Fruit fly (Drosophila melanogaster) whole organism, prepupa: ENCODE data around the gene Pfrx.

Experiments used
- CG10669 ChIP-seq: fragments of 200-800 bp; sonication (Bioruptor generic); optimal IDR thresholded peaks from 3 replicates; lab custom pipeline; 2018; ENCODE audit warnings: missing biosample characterization, mild to moderate bottlenecking, missing genetic modification characterization, moderate library complexity
- CG11762 ChIP-seq: fragments of 200-800 bp; sonication (Bioruptor generic); optimal IDR thresholded peaks from 3 replicates; lab custom pipeline; 2016; ENCODE audit warnings: missing biosample characterization, missing genetic modification characterization; ENCODE audit not compliant: insufficient read depth
- CG1621 ChIP-seq: fragments of 200-800 bp; sonication (Bioruptor generic); optimal IDR thresholded peaks from 3 replicates; lab custom pipeline; 2018; ENCODE audit warnings: missing biosample characterization, mild to moderate bottlenecking, missing genetic modification characterization
- CG16779 ChIP-seq: fragments of 200-800 bp; sonication (Bioruptor generic); optimal IDR thresholded peaks from 3 replicates; lab custom pipeline; 2017; ENCODE audit warnings: missing biosample characterization, mild to moderate bottlenecking, missing genetic modification characterization
- CG3032 ChIP-seq: fragments of 200-800 bp; optimal IDR thresholded peaks from 2 replicates; lab custom pipeline; 2019; ENCODE audit warnings: missing biosample characterization, mild to moderate bottlenecking, missing genetic modification characterization, moderate library complexity
- CG32006 ChIP-seq: fragments of 200-800 bp; sonication (Bioruptor generic); optimal IDR thresholded peaks from 3 replicates; lab custom pipeline; 2017; ENCODE audit warnings: missing biosample characterization, mild to moderate bottlenecking, missing genetic modification characterization
- CG34406 ChIP-seq: fragments of 200-800 bp; sonication (Bioruptor generic); optimal IDR thresholded peaks from 3 replicates; lab custom pipeline; 2016; ENCODE audit warnings: missing biosample characterization, missing genetic modification characterization
- CG4318 ChIP-seq: fragments of 200-800 bp; sonication (Bioruptor generic); optimal IDR thresholded peaks from 3 replicates; lab custom pipeline; 2017; ENCODE audit warnings: missing biosample characterization, mild to moderate bottlenecking, missing genetic modification characterization
- CG6808 ChIP-seq: fragments of 200-800 bp; sonication (Bioruptor generic); optimal IDR thresholded peaks from 3 replicates; lab custom pipeline; 2017; ENCODE audit warnings: missing biosample characterization, missing genetic modification characterization, mild to moderate bottlenecking, moderate library complexity, missing genetic modification reagents
- CG7368 ChIP-seq: fragments of 200-800 bp; sonication (Bioruptor generic); optimal IDR thresholded peaks from 3 replicates; lab custom pipeline; 2016; ENCODE audit warnings: missing biosample characterization, missing genetic modification characterization
- CG8119 ChIP-seq: fragments of 200-800 bp; sonication (Bioruptor generic); IDR thresholded peaks from 3 replicates; pipeline ENCODE4 v1.3.6; 2022; ENCODE audit warnings: missing biosample characterization, missing genetic modification characterization
- CG8319 ChIP-seq: fragments of 200-800 bp; sonication (Bioruptor generic); optimal IDR thresholded peaks from 3 replicates; lab custom pipeline; 2016; ENCODE audit warnings: missing biosample characterization, missing genetic modification characterization
- CG8632 ChIP-seq: fragments of 200-800 bp; sonication (Bioruptor generic); optimal IDR thresholded peaks from 3 replicates; lab custom pipeline; 2016; ENCODE audit warnings: missing biosample characterization, missing genetic modification characterization
- Ets21C ChIP-seq: fragments of 200-800 bp; sonication (Bioruptor generic); optimal IDR thresholded peaks from 3 replicates; lab custom pipeline; 2016; ENCODE audit warnings: missing biosample characterization, missing genetic modification characterization
- Hr39 ChIP-seq: fragments of 200-800 bp; sonication (Bioruptor generic); optimal IDR thresholded peaks from 2 replicates; lab custom pipeline; 2016; ENCODE audit warnings: missing biosample characterization, missing genetic modification characterization
- Lpt ChIP-seq: fragments of 200-800 bp; sonication (Bioruptor generic); optimal IDR thresholded peaks from 3 replicates; lab custom pipeline; 2016; ENCODE audit warnings: missing biosample characterization, missing genetic modification characterization
- Sox102F ChIP-seq: fragments of 200-800 bp; sonication (Bioruptor generic); optimal IDR thresholded peaks from 2 replicates; lab custom pipeline; 2016; ENCODE audit warnings: missing biosample characterization, mild to moderate bottlenecking, missing genetic modification characterization
- Sox14 ChIP-seq: fragments of 200-800 bp; sonication (Bioruptor generic); optimal IDR thresholded peaks from 3 replicates; lab custom pipeline; 2016; ENCODE audit warnings: missing biosample characterization, missing genetic modification characterization
- Sox15 ChIP-seq: fragments of 200-800 bp; sonication (Bioruptor generic); optimal IDR thresholded peaks from 3 replicates; lab custom pipeline; 2016; ENCODE audit warnings: missing biosample characterization, missing genetic modification characterization
- dsx ChIP-seq: fragments of 200-800 bp; optimal IDR thresholded peaks from 3 replicates; lab custom pipeline; 2019; ENCODE audit warnings: missing biosample characterization, mild to moderate bottlenecking, missing genetic modification characterization, moderate library complexity; ENCODE audit not compliant: poor library complexity, severe bottlenecking
- eg ChIP-seq: fragments of 200-800 bp; sonication (Bioruptor generic); IDR thresholded peaks from 3 replicates; pipeline ENCODE4 v1.3.6; 2022; ENCODE audit warnings: missing biosample characterization, missing genetic modification characterization
- fd85E ChIP-seq: fragments of 200-800 bp; sonication (Bioruptor generic); optimal IDR thresholded peaks from 3 replicates; lab custom pipeline; 2016; ENCODE audit warnings: missing biosample characterization, missing genetic modification characterization
- fkh ChIP-seq: fragments of 200-800 bp; sonication (Bioruptor generic); optimal IDR thresholded peaks from 3 replicates; lab custom pipeline; 2017; ENCODE audit warnings: missing biosample characterization, mild to moderate bottlenecking, missing genetic modification characterization, moderate library complexity
- net ChIP-seq: fragments of 200-800 bp; sonication (Bioruptor generic); optimal IDR thresholded peaks from 3 replicates; lab custom pipeline; 2016; ENCODE audit warnings: missing biosample characterization, missing genetic modification characterization
- salr ChIP-seq, 2 experiments: fragments of 200-800 bp; sonication (Bioruptor generic); optimal IDR thresholded peaks; 3 replicates each; lab custom pipeline; 2016 to 2018; ENCODE audit warnings: missing biosample characterization in 2 of 2, missing genetic modification characterization in 2 of 2, mild to moderate bottlenecking in 1 of 2
- ss ChIP-seq, 2 experiments: fragments of 200-800 bp; sonication (Bioruptor generic); optimal IDR thresholded peaks; 2 replicates in 1 of 2; 3 replicates in 1 of 2; lab custom pipeline; 2017 to 2018; ENCODE audit warnings: mild to moderate bottlenecking in 2 of 2, missing biosample characterization in 2 of 2, missing genetic modification characterization in 2 of 2, moderate library complexity in 1 of 2
- svp ChIP-seq: fragments of 200-800 bp; sonication (Bioruptor generic); peaks from one replicate; lab custom pipeline; 2016; ENCODE audit warnings: missing biosample characterization, missing genetic modification characterization
- vri ChIP-seq: fragments of 200-800 bp; sonication (Bioruptor generic); optimal IDR thresholded peaks from 3 replicates; lab custom pipeline; 2016; ENCODE audit warnings: missing biosample characterization, mild to moderate bottlenecking, missing genetic modification characterization

Pfrx gene

DNA sequence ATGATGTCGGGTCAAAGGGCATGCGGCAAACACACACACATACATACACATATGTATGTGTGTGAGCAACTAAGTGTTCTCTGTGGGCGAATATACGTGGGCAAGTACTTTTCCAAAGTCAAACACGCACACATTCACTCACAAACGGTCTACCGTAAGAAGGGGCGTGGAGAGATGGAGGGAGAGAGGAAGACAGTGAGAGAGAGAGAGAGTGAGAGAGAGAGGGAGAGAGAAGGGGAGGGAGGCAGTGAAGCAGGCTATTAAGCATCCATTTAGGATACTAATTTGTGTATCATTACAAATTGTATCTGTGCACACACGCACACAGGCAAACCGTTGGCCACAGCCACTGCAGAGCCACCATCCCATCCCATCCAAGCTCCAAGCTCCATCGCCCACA lies 53.1 kb downstream of the Pfrx start:
- TF ChIP-seq svp (GFP tag; lab: Kevin White, UChicago): no peak
- TF ChIP-seq dsx (GFP tag; lab: Kevin White, UChicago): no peak
- no peak for TF ChIP-seq CG7368 (GFP tag; lab: Kevin White, UChicago)
- TF ChIP-seq eg (GFP tag; lab: Robert Waterston, UW): no peak
- no peak for TF ChIP-seq Sox102F (GFP tag; lab: Kevin White, UChicago)
- TF ChIP-seq Sox15 (GFP tag; lab: Kevin White, UChicago): no peak
- TF ChIP-seq Hr39 (GFP tag; lab: Kevin White, UChicago): no peak
- TF ChIP-seq ss (GFP tag; optimal IDR thresholded peaks at IDR 0.05; lab: Kevin White, UChicago): no peak
- TF ChIP-seq CG1621: no peak
- no peak for TF ChIP-seq Sox14
- no peak for TF ChIP-seq Lpt (GFP tag; lab: Kevin White, UChicago)
- no peak for TF ChIP-seq CG8632 (GFP tag; lab: Kevin White, UChicago)
- TF ChIP-seq, all 60 proteins: peak for 0

DNA sequence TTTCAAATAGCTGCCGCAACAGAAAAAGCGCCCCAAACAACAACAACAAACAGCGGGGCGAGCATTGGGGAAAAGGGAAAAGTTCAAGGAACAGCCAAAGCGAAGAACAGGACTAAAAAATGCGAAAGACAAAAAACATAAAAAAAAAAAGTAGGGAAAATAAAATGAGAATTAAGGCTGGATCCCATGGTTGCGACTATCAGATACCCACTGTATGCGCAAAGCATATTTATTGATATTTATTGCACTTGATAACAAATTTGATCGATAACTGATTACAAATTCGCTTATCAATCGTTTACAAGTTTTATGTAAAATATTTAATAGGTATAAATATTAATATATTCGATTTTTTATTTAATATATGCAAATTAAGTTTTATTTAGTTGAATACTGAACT lies 54.3 kb downstream of the Pfrx start:
- TF ChIP-seq CG16779 (tag; lab: Kevin White, UChicago) (no peak), net (GFP tag; lab: Kevin White, UChicago) (no peak), salr (GFP tag; optimal IDR thresholded peaks at IDR 0.05; lab: Kevin White, UChicago) (no peak), CG10669 (no peak), Ets21C (GFP tag; lab: Kevin White, UChicago) (no peak), CG4318 (no peak), CG8119 (GFP tag; lab: Robert Waterston, UW) (no peak), dsx (GFP tag; lab: Kevin White, UChicago) (no peak), CG6808 (GFP tag; lab: Kevin White, UChicago) (no peak), CG8319 (GFP tag; lab: Kevin White, UChicago) (no peak), fkh (GFP tag; lab: Kevin White, UChicago) (no peak), CG3032 (tag; lab: Kevin White, UChicago) (no peak), CG11762 (GFP tag; lab: Kevin White, UChicago) (no peak), CG32006 (GFP tag; lab: Kevin White, UChicago) (no peak), CG34406 (no peak), vri (GFP tag; lab: Kevin White, UChicago) (no peak), fd85E (GFP tag; lab: Kevin White, UChicago) (no peak), Hr39 (GFP tag; lab: Kevin White, UChicago) (no peak)
- TF ChIP-seq, all 60 proteins: peak for 0
